Worm (Caenorhabditis elegans): ENCODE results near the gene srt-24.
A peak's percentile ranks its signal among the peaks of the same experiment; 100 is the strongest.
"Not testable (repeated sequence)": the region's sequence is repeated elsewhere in the genome, so short reads cannot be mapped to it uniquely, and the experiment has no call there.

srt-24 gene

ce11 chrIV:730937-731336 is at the start of gene srt-24:
TSS of gene srt-24 (minus strand) at chrIV:731037.
- no peak for TF ChIP-seq med-1 (GFP tag; optimal IDR thresholded peaks at IDR 0.05; ENCODE audit: insufficient read depth)
- TF ChIP-seq ref-1 (GFP tag; conservative IDR thresholded peaks at IDR 0.05) = no peak
- TF ChIP-seq ztf-29 (GFP tag; IDR thresholded peaks at IDR 0.05) = no peak
- TF ChIP-seq T22C8.4 (GFP tag; IDR thresholded peaks at IDR 0.05) = no peak
- no peak for TF ChIP-seq klf-2 (GFP tag; conservative IDR thresholded peaks at IDR 0.05)
- TF ChIP-seq flt-1 (GFP tag; IDR thresholded peaks at IDR 0.05) = no peak
- no peak for TF ChIP-seq cog-1 (tag; optimal IDR thresholded peaks at IDR 0.05)
- TF ChIP-seq ztf-23 (GFP tag; IDR thresholded peaks at IDR 0.05) = no peak

DNA sequence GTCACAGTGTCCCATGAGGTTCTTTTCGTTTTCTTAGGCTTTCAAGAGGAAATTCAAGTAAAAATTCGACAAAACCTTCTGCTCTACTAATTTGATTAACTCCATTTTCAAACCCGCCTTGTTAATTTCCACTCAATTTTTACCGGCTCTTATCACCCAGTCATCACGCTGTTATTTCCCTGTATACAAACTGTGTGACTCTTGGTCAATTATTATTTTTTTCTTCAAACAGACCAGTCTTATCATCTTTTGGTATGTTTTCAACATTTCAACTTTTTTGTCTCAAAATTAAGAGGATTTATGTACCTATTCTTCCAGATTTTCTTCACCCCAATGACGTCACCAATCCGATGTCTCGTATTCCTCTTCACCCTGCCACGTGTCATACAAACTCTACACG is 47.6 kb upstream of the srt-24 start, which contains the start of gene ugt-52:
TSS of gene ugt-52 (plus strand) at position 301 of the 400 bp plus-strand sequence.
- TF ChIP-seq T22C8.4 (GFP tag; IDR thresholded peaks at IDR 0.05) = no peak
- TF ChIP-seq ztf-23 (GFP tag; IDR thresholded peaks at IDR 0.05) = no peak
- no peak for TF ChIP-seq flt-1 (GFP tag; IDR thresholded peaks at IDR 0.05)

- no peak for TF ChIP-seq med-1 (GFP tag; optimal IDR thresholded peaks at IDR 0.05; ENCODE audit: insufficient read depth)
- TF ChIP-seq cog-1 (tag; optimal IDR thresholded peaks at IDR 0.05) = no peak
- no peak for TF ChIP-seq klf-2 (GFP tag; conservative IDR thresholded peaks at IDR 0.05)
- no peak for TF ChIP-seq ref-1 (GFP tag; conservative IDR thresholded peaks at IDR 0.05)
- TF ChIP-seq flt-1 (GFP tag; IDR thresholded peaks at IDR 0.05) = no peak
- TF ChIP-seq T22C8.4 (GFP tag; IDR thresholded peaks at IDR 0.05) = no peak
These were observed 42.7 kb upstream of the srt-24 start for ce11 chrIV:773580-773979.

DNA sequence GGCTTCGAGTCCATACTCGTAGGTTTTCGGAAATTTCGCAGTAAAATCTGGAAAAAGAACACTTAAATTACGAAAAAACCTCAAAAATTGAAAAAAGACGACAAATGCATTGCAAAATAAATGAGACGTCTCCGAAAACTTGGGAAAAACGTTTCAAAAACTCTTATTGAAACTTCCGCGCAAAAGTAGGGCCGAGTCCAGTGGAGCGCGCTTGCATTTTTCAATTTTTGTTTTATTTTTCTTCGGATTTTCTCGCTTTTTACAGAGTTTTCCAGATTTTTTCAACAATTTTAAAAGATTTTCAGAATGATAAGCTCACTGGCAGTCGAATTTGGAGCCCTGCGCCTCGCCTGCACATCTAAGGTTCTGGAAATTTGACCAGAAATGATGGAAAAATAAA is 42.1 kb upstream of the srt-24 start, which contains the start of gene mrpl-2:
TSS of gene mrpl-2 (plus strand) at position 307 of the 400 bp plus-strand sequence.
- no peak for TF ChIP-seq ref-1 (GFP tag; conservative IDR thresholded peaks at IDR 0.05)
- no peak for TF ChIP-seq tab-1 (GFP tag; IDR thresholded peaks at IDR 0.05)
- TF ChIP-seq ztf-29 (GFP tag; IDR thresholded peaks at IDR 0.05) = no peak
- no peak for TF ChIP-seq T22C8.4 (GFP tag; IDR thresholded peaks at IDR 0.05)
- TF ChIP-seq flt-1 (GFP tag; IDR thresholded peaks at IDR 0.05) = no peak
- no peak for TF ChIP-seq cog-1 (tag; optimal IDR thresholded peaks at IDR 0.05)
- TF ChIP-seq med-1 (GFP tag; optimal IDR thresholded peaks at IDR 0.05; ENCODE audit: insufficient read depth) = no peak

DNA sequence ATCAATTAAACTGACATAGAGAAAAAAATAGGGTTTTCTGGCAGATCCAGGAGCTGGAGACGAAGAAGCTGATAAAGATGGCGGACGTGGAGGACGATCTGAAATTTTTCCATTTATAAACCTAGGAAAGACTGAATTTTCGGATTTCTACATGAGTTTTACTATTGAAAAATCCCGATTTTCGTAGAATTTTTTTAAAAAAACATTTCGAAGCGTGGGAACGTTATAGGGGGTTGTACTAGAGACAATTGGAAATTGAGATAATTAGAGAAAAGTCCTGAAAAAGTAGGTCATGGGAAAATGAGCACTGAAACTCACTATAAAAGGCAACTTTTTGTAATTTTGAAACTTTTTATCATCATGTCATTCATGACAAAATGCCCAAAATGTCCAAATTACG is 40.2 kb upstream of the srt-24 start, which contains the start of gene F56B3.9:
TSS of gene F56B3.9 (plus strand) at position 301 of the 400 bp plus-strand sequence.
- not testable (repeated sequence) for TF ChIP-seq ref-1 (GFP tag; conservative IDR thresholded peaks at IDR 0.05); med-1 (GFP tag; optimal IDR thresholded peaks at IDR 0.05; ENCODE audit: insufficient read depth); ztf-29 (GFP tag; IDR thresholded peaks at IDR 0.05)

- TF ChIP-seq ztf-29 (GFP tag; IDR thresholded peaks at IDR 0.05) = no peak
- no peak for TF ChIP-seq ref-1 (GFP tag; conservative IDR thresholded peaks at IDR 0.05)
- TF ChIP-seq T22C8.4 (GFP tag; IDR thresholded peaks at IDR 0.05) = no peak
- no peak for TF ChIP-seq tab-1 (GFP tag; IDR thresholded peaks at IDR 0.05)
- no peak for TF ChIP-seq cog-1 (tag; optimal IDR thresholded peaks at IDR 0.05)
- TF ChIP-seq klf-2 (GFP tag; conservative IDR thresholded peaks at IDR 0.05) = no peak
These were observed 37.5 kb upstream of the srt-24 start, which contains the start of gene F56B3.2 for ce11 chrIV:768312-768711. TSS of gene F56B3.2 (minus strand) at chrIV:768584.

- no peak for TF ChIP-seq med-1 (GFP tag; optimal IDR thresholded peaks at IDR 0.05; ENCODE audit: insufficient read depth)
These were observed 32.7 kb upstream of the srt-24 start, which contains the start of gene col-103 for ce11 chrIV:763377-764063. TSS of gene col-103 (minus strand) at chrIV:763678.

DNA sequence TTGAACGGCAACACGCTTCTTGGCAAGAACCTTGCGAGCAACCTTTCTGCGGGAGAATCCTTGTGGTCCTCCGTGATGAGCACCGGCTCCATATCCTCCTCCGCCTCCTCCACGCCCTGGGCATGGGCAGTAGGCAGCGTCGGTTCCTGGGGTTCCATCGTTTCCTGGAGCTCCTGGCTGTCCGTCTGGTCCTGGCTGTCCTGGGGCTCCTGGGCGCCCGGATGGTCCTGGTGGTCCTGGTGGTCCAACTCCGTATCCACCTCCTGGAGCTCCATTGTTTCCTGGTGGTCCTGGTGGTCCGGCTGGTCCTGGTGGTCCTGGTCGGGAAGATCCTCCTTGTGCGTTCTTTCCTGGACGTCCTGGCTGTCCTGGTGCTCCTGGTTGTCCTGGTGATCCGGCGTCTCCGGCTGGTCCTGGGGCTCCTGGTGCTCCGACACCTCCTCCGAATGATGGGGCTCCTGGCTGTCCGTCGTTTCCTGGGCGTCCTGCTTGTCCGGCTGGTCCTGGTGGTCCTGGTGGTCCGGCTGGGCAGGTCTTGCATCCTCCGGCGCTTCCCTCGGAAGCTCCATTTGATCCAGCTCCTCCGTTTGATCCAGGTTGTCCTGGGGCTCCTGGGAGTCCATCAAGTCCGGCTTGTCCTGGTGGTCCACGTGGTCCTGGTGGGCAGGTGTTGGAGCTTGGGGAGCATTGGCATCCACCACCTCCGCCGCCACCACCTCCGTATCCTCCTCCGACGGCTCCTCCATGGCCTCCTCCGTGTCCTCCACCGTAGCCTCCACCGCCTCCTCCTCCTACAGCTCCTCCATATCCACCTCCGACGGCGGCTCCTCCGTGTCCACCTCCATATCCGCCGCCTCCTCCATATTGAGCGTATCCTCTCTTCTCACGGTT is 31.9 kb upstream of the srt-24 start:
- TF ChIP-seq ztf-23 (GFP tag; IDR thresholded peaks at IDR 0.05) (0 out of 2 replicates have a peak, but pooled peaks have one; percentile 20), tab-1 (GFP tag; IDR thresholded peaks at IDR 0.05) (peak; percentile 51; the same call in 1 of the 2 replicates), med-1 (GFP tag; optimal IDR thresholded peaks at IDR 0.05; ENCODE audit: insufficient read depth) (no peak), ztf-29 (GFP tag; IDR thresholded peaks at IDR 0.05) (no peak)

DNA sequence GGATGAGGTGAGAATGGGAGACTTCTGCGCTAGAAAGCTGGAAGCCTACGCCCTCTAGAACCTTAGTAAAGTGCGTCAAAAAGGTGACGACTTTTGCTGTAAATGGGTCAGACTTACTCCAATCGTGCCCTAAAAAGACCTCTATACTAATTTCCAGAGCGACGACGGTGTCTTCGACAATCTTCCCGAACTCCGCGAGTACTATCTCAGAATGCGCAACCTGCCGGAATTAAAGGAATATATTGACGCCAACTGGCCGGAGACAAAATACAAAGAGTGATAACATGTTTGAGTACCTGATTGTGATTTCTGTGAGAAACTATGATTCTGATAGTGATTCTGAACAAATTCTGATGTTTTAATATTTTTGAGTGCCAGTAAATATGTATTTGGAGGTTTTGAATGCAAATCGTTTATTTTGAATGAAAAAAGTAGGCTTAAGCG is 31.2 kb upstream of the srt-24 start:
- no peak for TF ChIP-seq flt-1 (GFP tag; IDR thresholded peaks at IDR 0.05)
- TF ChIP-seq tab-1 (GFP tag; IDR thresholded peaks at IDR 0.05) = no peak
- TF ChIP-seq ztf-23 (GFP tag; IDR thresholded peaks at IDR 0.05) = no peak
- TF ChIP-seq cog-1 (tag; optimal IDR thresholded peaks at IDR 0.05) = no peak
- no peak for TF ChIP-seq T22C8.4 (GFP tag; IDR thresholded peaks at IDR 0.05)
- no peak for TF ChIP-seq ztf-29 (GFP tag; IDR thresholded peaks at IDR 0.05)
- no peak for TF ChIP-seq ref-1 (GFP tag; conservative IDR thresholded peaks at IDR 0.05)
- TF ChIP-seq klf-2 (GFP tag; conservative IDR thresholded peaks at IDR 0.05) = no peak
- no peak for TF ChIP-seq med-1 (GFP tag; optimal IDR thresholded peaks at IDR 0.05; ENCODE audit: insufficient read depth)

ce11 chrIV:760267-760666 is 29.4 kb upstream of the srt-24 start, which contains the start of gene gst-40:
TSS of gene gst-40 (plus strand) at chrIV:760502.
- TF ChIP-seq cog-1 (tag; optimal IDR thresholded peaks at IDR 0.05) (no peak), klf-2 (GFP tag; conservative IDR thresholded peaks at IDR 0.05) (no peak), med-1 (GFP tag; optimal IDR thresholded peaks at IDR 0.05; ENCODE audit: insufficient read depth) (no peak), tab-1 (GFP tag; IDR thresholded peaks at IDR 0.05) (no peak), T22C8.4 (GFP tag; IDR thresholded peaks at IDR 0.05) (no peak), ztf-23 (GFP tag; IDR thresholded peaks at IDR 0.05) (no peak), ztf-29 (GFP tag; IDR thresholded peaks at IDR 0.05) (no peak), flt-1 (GFP tag; IDR thresholded peaks at IDR 0.05) (no peak), ref-1 (GFP tag; conservative IDR thresholded peaks at IDR 0.05) (no peak)
